Fruit fly (Drosophila melanogaster): ENCODE measurements around the gene cold.

Gene cold

dm6 chr2L:574226-574625 lies at the start of gene cold, which contains the start of gene Ipk2:
Gene cold (plus strand): TSS chr2L:574291.
Gene Ipk2 (minus strand): TSS chr2L:574264.
- TF ChIP-seq CG17801 (GFP tag; optimal IDR thresholded peaks at IDR 0.05; ENCODE audit: partially characterized antibody): peak; percentile 81

DNA sequence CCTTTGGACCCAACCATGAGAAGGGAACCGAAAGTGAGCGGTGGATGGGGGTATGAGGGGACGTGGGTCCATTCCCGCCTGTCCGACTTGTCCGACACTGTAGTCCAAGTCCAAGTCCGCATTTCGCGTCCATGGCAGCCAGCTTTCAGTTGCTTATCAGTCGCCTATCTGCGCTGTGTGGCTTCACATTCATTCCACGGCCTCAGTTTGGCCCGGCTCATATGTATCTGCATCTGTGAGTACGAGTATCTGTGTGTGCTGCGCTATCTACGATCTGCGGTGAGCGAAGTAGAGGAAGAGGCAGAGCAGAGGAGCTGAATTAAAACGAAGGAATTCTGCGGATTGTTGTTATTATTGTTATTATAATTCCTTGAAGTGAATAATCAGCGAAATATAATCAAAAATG lies 49.6 kb upstream of the cold start:
- no peak for TF ChIP-seq CG17801 (GFP tag; optimal IDR thresholded peaks at IDR 0.05; ENCODE audit: partially characterized antibody)

- no peak for TF ChIP-seq CG17801 (GFP tag; optimal IDR thresholded peaks at IDR 0.05; ENCODE audit: partially characterized antibody)
Observed at dm6 chr2L:525547-526180, 48.4 kb upstream of the cold start.

DNA sequence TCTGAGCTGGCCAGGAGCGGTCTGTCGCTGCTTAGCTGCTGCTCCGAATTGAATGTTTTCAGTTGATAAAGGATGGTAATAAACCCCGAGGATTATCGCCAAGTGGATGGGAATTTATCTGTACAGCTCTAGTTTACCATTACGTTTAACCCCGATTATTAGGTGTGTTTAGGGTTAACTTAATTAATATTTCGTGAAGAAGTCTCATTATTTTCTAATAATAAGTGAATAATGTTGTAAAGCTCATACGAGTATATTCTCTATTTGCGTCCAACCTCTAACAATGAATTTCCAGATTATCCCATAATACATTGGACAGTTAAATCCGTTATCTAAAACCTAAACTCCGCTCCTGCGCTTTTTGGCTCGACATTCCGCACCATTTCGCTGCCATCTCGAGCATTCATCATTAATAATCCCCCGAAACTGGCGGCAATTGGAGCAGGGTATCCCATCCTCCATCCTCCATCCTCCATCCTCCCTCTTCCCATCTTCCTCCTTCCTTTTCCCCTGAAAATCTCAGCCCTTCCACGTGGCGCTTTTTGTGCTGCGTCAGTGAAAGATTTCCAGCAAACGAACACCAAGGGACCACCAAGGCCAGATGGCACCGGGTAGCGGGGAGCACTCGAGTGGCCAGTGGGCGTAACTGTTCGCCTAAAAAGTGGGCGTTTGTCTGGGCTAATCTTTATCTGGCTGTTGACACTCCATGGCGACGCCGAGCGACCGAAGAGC lies 47.7 kb upstream of the cold start:
- no peak for TF ChIP-seq CG17801 (GFP tag; optimal IDR thresholded peaks at IDR 0.05; ENCODE audit: partially characterized antibody)

DNA sequence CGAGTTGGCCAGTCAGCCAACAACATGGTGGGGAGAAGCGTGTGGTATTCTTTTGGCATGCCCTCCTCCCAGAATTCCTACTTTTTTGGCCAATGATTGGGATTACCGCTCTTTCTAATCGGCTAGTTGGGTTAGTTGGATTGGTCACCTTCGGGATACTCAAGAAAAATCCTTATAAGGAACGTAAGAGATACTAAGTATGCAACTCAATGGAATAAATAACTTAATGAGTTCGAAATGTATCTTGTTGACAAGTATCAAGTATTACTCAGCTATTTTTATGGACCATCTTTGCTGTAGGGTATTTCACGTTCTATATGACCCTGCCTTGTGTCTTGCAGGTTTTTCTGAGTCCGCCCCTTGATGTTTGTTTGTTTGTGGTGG lies 47.2 kb upstream of the cold start:
- no peak for TF ChIP-seq CG17801 (GFP tag; optimal IDR thresholded peaks at IDR 0.05; ENCODE audit: partially characterized antibody)

- no peak for TF ChIP-seq CG17801 (GFP tag; optimal IDR thresholded peaks at IDR 0.05; ENCODE audit: partially characterized antibody)
Observed at dm6 chr2L:527689-528088, 46.4 kb upstream of the cold start.

dm6 chr2L:530245-530644 lies 43.8 kb upstream of the cold start:
- no peak for TF ChIP-seq CG17801 (GFP tag; optimal IDR thresholded peaks at IDR 0.05; ENCODE audit: partially characterized antibody)

DNA sequence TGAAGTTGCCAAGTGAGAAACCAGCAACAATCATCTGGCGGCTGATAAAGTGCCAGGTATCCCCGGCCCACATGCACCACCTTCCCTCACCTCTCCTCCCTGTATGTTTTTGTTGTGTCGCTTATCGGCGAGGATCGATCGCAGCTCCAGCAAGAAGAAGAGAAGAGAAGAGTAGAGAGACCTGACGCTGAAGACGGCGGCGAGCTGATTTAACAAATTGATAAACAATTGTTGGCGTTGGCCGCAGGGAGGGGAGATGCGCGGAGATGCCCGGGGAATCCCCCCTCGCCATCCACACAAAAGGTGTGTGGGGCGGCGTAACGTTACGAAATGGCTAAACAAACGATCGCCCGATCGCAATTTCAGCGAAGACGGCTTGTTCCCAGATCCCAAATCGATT lies 40.4 kb upstream of the cold start:
- TF ChIP-seq CG17801 (GFP tag; optimal IDR thresholded peaks at IDR 0.05; ENCODE audit: partially characterized antibody): no peak

DNA sequence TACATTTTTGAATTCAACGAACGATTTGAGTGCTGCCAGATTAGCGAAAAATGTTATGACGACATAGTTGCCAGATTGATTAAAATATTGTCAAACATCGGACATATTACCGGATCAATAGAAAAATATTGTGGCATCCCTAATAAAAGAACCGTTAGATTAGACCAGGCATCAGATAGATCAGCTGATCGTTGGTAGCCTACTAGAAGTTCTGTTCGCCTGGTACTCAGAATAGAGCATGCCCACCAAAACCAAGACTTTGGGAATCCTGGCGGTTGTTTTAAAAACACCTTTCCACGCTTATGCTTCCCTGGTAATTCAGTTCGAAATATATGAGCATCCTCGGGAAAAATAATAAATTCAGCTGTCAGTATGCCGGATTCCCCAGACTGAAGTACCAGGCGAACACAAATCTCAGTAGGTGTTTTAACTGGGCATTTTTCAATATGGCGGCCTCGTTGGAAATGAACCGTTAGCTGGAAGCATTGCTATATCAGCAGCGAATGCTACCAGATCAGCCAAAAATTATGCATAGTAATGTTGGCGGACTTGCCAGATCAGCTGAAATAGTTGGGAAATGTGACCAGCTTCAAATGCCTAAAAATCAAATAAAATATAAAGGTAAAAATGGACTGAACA lies 33.4 kb upstream of the cold start:
- TF ChIP-seq CG17801 (GFP tag; optimal IDR thresholded peaks at IDR 0.05; ENCODE audit: partially characterized antibody): peak; percentile 29

dm6 chr2L:542338-542967 lies 31.6 kb upstream of the cold start, which contains the start of gene lwr:
Gene lwr (minus strand): TSS chr2L:542580.
- no peak for TF ChIP-seq CG17801 (GFP tag; optimal IDR thresholded peaks at IDR 0.05; ENCODE audit: partially characterized antibody)

dm6 chr2L:543799-544198 lies 30.3 kb upstream of the cold start:
- TF ChIP-seq CG17801 (GFP tag; optimal IDR thresholded peaks at IDR 0.05; ENCODE audit: partially characterized antibody): no peak

DNA sequence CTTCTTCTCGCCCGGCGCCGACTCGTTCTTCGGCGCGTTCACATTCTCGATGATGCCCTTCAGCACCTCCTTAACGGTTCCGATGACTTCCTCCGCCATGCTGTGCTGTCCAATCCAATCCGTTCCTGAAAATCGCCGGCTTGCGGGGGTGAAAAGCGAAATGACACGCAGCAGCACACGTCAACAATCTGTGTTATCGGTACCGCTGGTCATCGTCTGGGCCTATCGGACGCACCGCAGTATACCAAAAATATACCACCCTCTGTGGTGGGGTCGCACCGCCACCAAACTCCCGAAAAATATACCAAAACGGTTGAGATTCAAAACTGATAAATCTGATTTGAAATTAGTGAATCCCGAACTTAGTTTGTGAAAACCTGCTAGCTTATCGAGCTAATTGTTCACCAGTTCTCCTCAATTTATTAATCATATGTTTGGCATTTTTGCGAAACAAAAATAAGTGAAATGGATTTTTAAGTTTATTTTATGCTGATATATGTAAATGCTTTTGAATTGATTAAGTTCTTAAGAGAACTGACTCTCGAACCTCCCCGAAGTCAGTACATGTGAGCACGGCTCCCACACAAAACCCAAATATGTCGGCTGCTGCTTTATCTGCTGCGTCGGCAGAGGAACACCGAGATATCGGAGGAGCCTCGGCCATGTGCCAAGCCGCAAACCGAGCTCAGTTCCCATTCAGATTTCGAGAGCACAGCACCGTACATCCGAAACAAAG lies 29.5 kb upstream of the cold start, which contains the start of the genes Spp and nAChRbeta3:
Gene Spp, minus strand, starts transcription at position 210 of the 736 bp plus-strand sequence.
Gene nAChRbeta3, plus strand, starts transcription at position 686 of the 736 bp plus-strand sequence.
- no peak for TF ChIP-seq CG17801 (GFP tag; optimal IDR thresholded peaks at IDR 0.05; ENCODE audit: partially characterized antibody)

DNA sequence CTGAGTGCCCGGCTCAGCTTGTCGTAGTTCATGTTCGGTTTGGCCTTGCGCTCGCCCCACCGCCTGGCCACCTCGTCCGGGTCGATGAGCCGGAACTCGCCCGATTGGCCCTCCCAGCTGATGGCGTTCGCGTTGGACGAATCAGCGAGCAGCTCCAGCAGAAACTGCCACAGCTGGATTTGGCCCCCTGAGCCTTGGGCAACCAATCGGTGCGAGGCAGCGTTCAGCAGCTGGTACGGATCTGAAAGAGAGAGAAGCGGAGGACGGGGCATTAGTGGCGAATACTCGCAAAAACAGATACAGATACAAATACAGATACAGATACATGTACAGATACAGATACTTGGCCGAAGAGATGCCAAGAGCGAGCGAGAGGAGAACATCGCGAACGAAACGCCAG lies 26.1 kb upstream of the cold start:
- TF ChIP-seq CG17801 (GFP tag; optimal IDR thresholded peaks at IDR 0.05; ENCODE audit: partially characterized antibody): no peak

- TF ChIP-seq CG17801 (GFP tag; optimal IDR thresholded peaks at IDR 0.05; ENCODE audit: partially characterized antibody): no peak
Observed at dm6 chr2L:549637-550036, 24.5 kb upstream of the cold start.

DNA sequence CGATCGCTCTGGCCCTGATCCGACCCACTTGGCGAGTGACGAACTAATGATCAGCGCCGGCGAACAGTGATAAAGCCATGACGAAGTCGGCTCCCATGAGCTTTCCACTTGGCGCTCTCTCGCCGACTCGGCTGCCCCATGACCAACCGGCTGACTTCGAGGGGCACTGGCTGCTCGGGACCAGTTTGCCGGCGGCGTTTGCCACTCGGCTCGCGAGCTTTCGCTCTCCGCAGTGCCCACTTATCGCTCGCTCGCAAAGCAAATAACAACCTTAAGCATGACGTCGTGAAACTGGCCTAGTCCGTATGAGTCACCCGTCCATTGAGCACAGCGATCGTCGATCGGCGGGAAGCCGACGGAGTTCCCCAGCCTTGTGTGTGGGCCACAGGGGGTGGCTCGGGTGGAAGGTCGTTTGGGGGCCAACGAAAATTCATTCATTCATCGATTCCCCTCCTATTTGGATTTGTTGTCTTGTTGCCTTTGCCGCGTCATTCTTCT lies 21.6 kb upstream of the cold start, which contains the start of gene Ets21C:
Gene Ets21C, minus strand, starts transcription at position 492 of the 498 bp plus-strand sequence.
- TF ChIP-seq CG17801 (GFP tag; optimal IDR thresholded peaks at IDR 0.05; ENCODE audit: partially characterized antibody): peak; percentile 30
